Fruit fly (Drosophila melanogaster) whole organism, embryonic: ENCODE measurements around the gene CG44008.

Experiments used
- Adf1 ChIP-seq: fragments of 200-800 bp; sonication (Bioruptor generic); IDR thresholded peaks from 2 replicates; pipeline ENCODE4 v1.3.6; 2022; ENCODE audit warnings: missing biosample characterization, missing genetic modification characterization
- Aef1 ChIP-seq: fragments of 200-800 bp; sonication (Bioruptor generic); IDR thresholded peaks from 3 replicates; pipeline ENCODE4 v1.3.6; 2022; ENCODE audit warnings: missing biosample characterization, missing genetic modification characterization
- Asciz ChIP-seq: fragments of 200-800 bp; sonication (Bioruptor generic); optimal IDR thresholded peaks from 2 replicates; lab custom pipeline; 2017; ENCODE audit warnings: missing biosample characterization, mild to moderate bottlenecking, missing genetic modification characterization, missing genetic modification reagents
- Atf3 ChIP-seq: fragments of 200-800 bp; sonication (Bioruptor generic); optimal IDR thresholded peaks from 3 replicates; lab custom pipeline; 2016; ENCODE audit warnings: missing biosample characterization, missing genetic modification characterization
- CG11504 ChIP-seq: fragments of 200-800 bp; sonication (Bioruptor generic); optimal IDR thresholded peaks from 3 replicates; lab custom pipeline; 2019; ENCODE audit warnings: missing biosample characterization, mild to moderate bottlenecking, missing genetic modification characterization, moderate library complexity
- CG11695 ChIP-seq: fragments of 200-800 bp; sonication (Bioruptor generic); IDR thresholded peaks from 3 replicates; pipeline ENCODE4 v1.3.6; 2022; ENCODE audit warnings: missing biosample characterization, missing genetic modification characterization
- CG12104 ChIP-seq: fragments of 200-800 bp; sonication (Bioruptor generic); optimal IDR thresholded peaks from 3 replicates; lab custom pipeline; 2016; ENCODE audit warnings: missing biosample characterization, missing genetic modification characterization
- CG12155 ChIP-seq: fragments of 200-800 bp; sonication (Bioruptor generic); optimal IDR thresholded peaks from 3 replicates; lab custom pipeline; 2016; ENCODE audit warnings: missing biosample characterization, missing genetic modification characterization
- CG13894 ChIP-seq: fragments of 200-800 bp; sonication (Bioruptor generic); optimal IDR thresholded peaks from 3 replicates; lab custom pipeline; 2018; ENCODE audit warnings: missing biosample characterization, mild to moderate bottlenecking, missing genetic modification characterization, moderate library complexity
- CG14014 ChIP-seq: fragments of 200-800 bp; sonication (Bioruptor generic); IDR thresholded peaks from 2 replicates; pipeline ENCODE4 v1.3.6; 2022; ENCODE audit warnings: missing biosample characterization, missing genetic modification characterization
- CG14860 ChIP-seq: fragments of 200-800 bp; sonication (Bioruptor generic); IDR thresholded peaks from 3 replicates; pipeline ENCODE4 v1.3.6; 2022; ENCODE audit warnings: missing biosample characterization, missing genetic modification characterization; ENCODE audit not compliant: partially characterized antibody
- CG15514 ChIP-seq: fragments of 200-800 bp; sonication (Bioruptor generic); optimal IDR thresholded peaks from 3 replicates; lab custom pipeline; 2017; ENCODE audit warnings: missing biosample characterization, missing genetic modification characterization, mild to moderate bottlenecking, moderate library complexity, missing genetic modification reagents
- CG1603 ChIP-seq: fragments of 200-800 bp; sonication (Bioruptor generic); optimal IDR thresholded peaks from 2 replicates; lab custom pipeline; 2019; ENCODE audit warnings: missing biosample characterization, mild to moderate bottlenecking, missing genetic modification characterization, moderate library complexity
- CG18476 ChIP-seq: fragments of 200-800 bp; sonication (Bioruptor generic); optimal IDR thresholded peaks from 2 replicates; lab custom pipeline; 2016; ENCODE audit warnings: missing biosample characterization, mild to moderate bottlenecking, missing genetic modification characterization
- CG30020 ChIP-seq: fragments of 200-800 bp; optimal IDR thresholded peaks from 2 replicates; lab custom pipeline; 2019; ENCODE audit warnings: missing biosample characterization, mild to moderate bottlenecking, missing genetic modification characterization, moderate library complexity
- CG34422 ChIP-seq: fragments of 200-800 bp; sonication (Bioruptor generic); IDR thresholded peaks from 3 replicates; pipeline ENCODE4 v1.3.6; 2022; ENCODE audit warnings: missing biosample characterization, missing genetic modification characterization
- CG5245 ChIP-seq: fragments of 200-800 bp; sonication (Bioruptor generic); optimal IDR thresholded peaks from 3 replicates; lab custom pipeline; 2016; ENCODE audit warnings: missing biosample characterization, missing genetic modification characterization
- CG5953 ChIP-seq: fragments of 200-800 bp; sonication (Bioruptor generic); IDR thresholded peaks from 2 replicates; pipeline ENCODE4 v1.3.6; 2022; ENCODE audit warnings: missing biosample characterization, missing genetic modification characterization
- CG6689 ChIP-seq: fragments of 200-800 bp; sonication (Bioruptor generic); IDR thresholded peaks from 2 replicates; pipeline ENCODE4 v1.3.6; 2022; ENCODE audit warnings: missing biosample characterization, missing genetic modification characterization
- CG7556 ChIP-seq: fragments of 200-800 bp; sonication (Bioruptor generic); optimal IDR thresholded peaks from 2 replicates; lab custom pipeline; 2017; ENCODE audit warnings: missing biosample characterization, mild to moderate bottlenecking, missing genetic modification characterization
- CG7839 ChIP-seq: fragments of 200-800 bp; sonication (Bioruptor generic); optimal IDR thresholded peaks from 3 replicates; lab custom pipeline; 2018; ENCODE audit warnings: missing biosample characterization, mild to moderate bottlenecking, missing genetic modification characterization, moderate library complexity
- CG8765 ChIP-seq: fragments of 200-800 bp; sonication (Bioruptor generic); IDR thresholded peaks from 2 replicates; pipeline ENCODE4 v1.3.6; 2022; ENCODE audit warnings: missing biosample characterization, missing genetic modification characterization
- CG8924 ChIP-seq: fragments of 200-800 bp; optimal IDR thresholded peaks from 3 replicates; lab custom pipeline; 2019; ENCODE audit warnings: missing biosample characterization, mild to moderate bottlenecking, missing genetic modification characterization, moderate library complexity
- CG9817 ChIP-seq: fragments of 200-800 bp; sonication (Bioruptor generic); optimal IDR thresholded peaks from 2 replicates; lab custom pipeline; 2018; ENCODE audit warnings: missing biosample characterization, mild to moderate bottlenecking, missing genetic modification characterization, moderate library complexity
- CG9932 ChIP-seq: fragments of 200-800 bp; sonication (Bioruptor generic); IDR thresholded peaks from 2 replicates; pipeline ENCODE4 v1.3.6; 2022; ENCODE audit warnings: missing biosample characterization, missing genetic modification characterization
- Hr39 ChIP-seq: fragments of >200 bp; optimal IDR thresholded peaks from 2 replicates; lab custom pipeline; 2017
- Meics ChIP-seq: fragments of 200-800 bp; sonication (Bioruptor generic); optimal IDR thresholded peaks from 2 replicates; lab custom pipeline; 2017; ENCODE audit warnings: missing biosample characterization, mild to moderate bottlenecking, missing genetic modification characterization
- Mrtf ChIP-seq: fragments of 200-800 bp; sonication (Bioruptor generic); IDR thresholded peaks from 3 replicates; pipeline ENCODE4 v1.3.6; 2022; ENCODE audit warnings: missing biosample characterization, missing genetic modification characterization
- Stat92E ChIP-seq, 3 experiments: fragments of >200 bp in 2 of 3; fragments of 200-800 bp in 1 of 3; sonication (Bioruptor generic) in 1 of 3; optimal IDR thresholded peaks; 2 replicates each; lab custom pipeline; 2017 to 2019; ENCODE audit warnings: missing biosample characterization in 3 of 3, missing genetic modification characterization in 3 of 3, mild to moderate bottlenecking in 1 of 3, moderate library complexity in 1 of 3
- Trl ChIP-seq, 3 experiments: fragments of >200 bp in 2 of 3; fragments of 200-800 bp in 1 of 3; sonication (Bioruptor generic) in 1 of 3; optimal IDR thresholded peaks; 2 replicates in 1 of 3; 3 replicates in 2 of 3; lab custom pipeline; 2016 to 2017; ENCODE audit warnings: missing biosample characterization in 1 of 3, missing genetic modification characterization in 1 of 3
- YL-1 ChIP-seq: fragments of 200-800 bp; sonication (Bioruptor generic); optimal IDR thresholded peaks from 3 replicates; lab custom pipeline; 2017; ENCODE audit warnings: missing biosample characterization, mild to moderate bottlenecking, missing genetic modification characterization
- ase ChIP-seq: fragments of 200-800 bp; sonication (Bioruptor generic); IDR thresholded peaks from 3 replicates; pipeline ENCODE4 v1.3.6; 2022; ENCODE audit warnings: missing biosample characterization, missing genetic modification characterization
- bowl ChIP-seq: fragments of 200-800 bp; sonication (Bioruptor generic); IDR thresholded peaks from 2 replicates; pipeline ENCODE4 v1.3.6; 2022; ENCODE audit warnings: missing biosample characterization, missing genetic modification characterization
- dimm ChIP-seq: fragments of 200-800 bp; sonication (Bioruptor generic); IDR thresholded peaks from 2 replicates; pipeline ENCODE4 v1.3.6; 2022; ENCODE audit warnings: missing biosample characterization, missing genetic modification characterization
- dmrt11E ChIP-seq: fragments of 200-800 bp; sonication (Bioruptor generic); optimal IDR thresholded peaks from 3 replicates; lab custom pipeline; 2018; ENCODE audit warnings: missing biosample characterization, mild to moderate bottlenecking, missing genetic modification characterization, moderate library complexity
- gt ChIP-seq: fragments of 200-800 bp; sonication (Bioruptor generic); IDR thresholded peaks from 2 replicates; pipeline ENCODE4 v1.3.6; 2022; ENCODE audit warnings: missing biosample characterization, missing genetic modification characterization
- hkb ChIP-seq, 2 experiments: fragments of 200-800 bp in 1 of 2; fragments of >200 bp in 1 of 2; sonication (Bioruptor generic) in 1 of 2; IDR thresholded peaks in 1 of 2; optimal IDR thresholded peaks in 1 of 2; 2 replicates each; pipeline versions ENCODE4 v1.3.6 to Lab custom; 2017 to 2022; ENCODE audit warnings: missing biosample characterization in 1 of 2, missing genetic modification characterization in 1 of 2
- insv ChIP-seq, 2 experiments: fragments of 200-800 bp; sonication (Bioruptor generic); optimal IDR thresholded peaks; 3 replicates each; lab custom pipeline; 2016 to 2018; ENCODE audit warnings: missing biosample characterization in 2 of 2, missing genetic modification characterization in 2 of 2
- jumu ChIP-seq: fragments of 200-800 bp; sonication (Bioruptor generic); optimal IDR thresholded peaks from 3 replicates; lab custom pipeline; 2016; ENCODE audit warnings: missing biosample characterization, missing genetic modification characterization
- klu ChIP-seq: fragments of 200-800 bp; sonication (Bioruptor generic); IDR thresholded peaks from 2 replicates; pipeline ENCODE4 v1.3.6; 2022; ENCODE audit warnings: missing biosample characterization, missing genetic modification characterization
- lilli ChIP-seq: fragments of 200-800 bp; sonication (Bioruptor generic); optimal IDR thresholded peaks from 3 replicates; lab custom pipeline; 2016; ENCODE audit warnings: missing biosample characterization, missing genetic modification characterization
- lmd ChIP-seq: fragments of 200-800 bp; sonication (Bioruptor generic); IDR thresholded peaks from 2 replicates; pipeline ENCODE4 v1.3.6; 2022; ENCODE audit warnings: missing biosample characterization, missing genetic modification characterization
- mirr ChIP-seq: fragments of 200-800 bp; sonication (Bioruptor generic); optimal IDR thresholded peaks from 3 replicates; lab custom pipeline; 2018; ENCODE audit warnings: missing biosample characterization, mild to moderate bottlenecking, missing genetic modification characterization
- nau ChIP-seq: fragments of 200-800 bp; sonication (Bioruptor generic); optimal IDR thresholded peaks from 3 replicates; lab custom pipeline; 2017; ENCODE audit warnings: missing biosample characterization, mild to moderate bottlenecking, missing genetic modification characterization, missing genetic modification reagents
- onecut ChIP-seq: fragments of 200-800 bp; sonication (Bioruptor generic); IDR thresholded peaks from 2 replicates; pipeline ENCODE4 v1.3.6; 2022; ENCODE audit warnings: missing biosample characterization, missing genetic modification characterization
- pho ChIP-seq: fragments of 200-800 bp; sonication (Bioruptor generic); optimal IDR thresholded peaks from 2 replicates; lab custom pipeline; 2016; ENCODE audit warnings: missing biosample characterization, missing genetic modification characterization
- pita ChIP-seq: fragments of 200-800 bp; sonication (Bioruptor generic); optimal IDR thresholded peaks from 2 replicates; lab custom pipeline; 2017; ENCODE audit warnings: missing biosample characterization, mild to moderate bottlenecking, missing genetic modification characterization
- sens-2 ChIP-seq: fragments of 200-800 bp; sonication (Bioruptor generic); IDR thresholded peaks from 2 replicates; pipeline ENCODE4 v1.3.6; 2022; ENCODE audit warnings: missing biosample characterization, missing genetic modification characterization
- sima ChIP-seq: fragments of 200-800 bp; sonication (Bioruptor generic); optimal IDR thresholded peaks from 2 replicates; lab custom pipeline; 2016; ENCODE audit warnings: missing biosample characterization, missing genetic modification characterization
- vnd ChIP-seq: fragments of 200-800 bp; sonication (Bioruptor generic); IDR thresholded peaks from 3 replicates; pipeline ENCODE4 v1.3.6; 2022; ENCODE audit warnings: missing biosample characterization, missing genetic modification characterization; ENCODE audit not compliant: partially characterized antibody

The CG44008 gene

DNA sequence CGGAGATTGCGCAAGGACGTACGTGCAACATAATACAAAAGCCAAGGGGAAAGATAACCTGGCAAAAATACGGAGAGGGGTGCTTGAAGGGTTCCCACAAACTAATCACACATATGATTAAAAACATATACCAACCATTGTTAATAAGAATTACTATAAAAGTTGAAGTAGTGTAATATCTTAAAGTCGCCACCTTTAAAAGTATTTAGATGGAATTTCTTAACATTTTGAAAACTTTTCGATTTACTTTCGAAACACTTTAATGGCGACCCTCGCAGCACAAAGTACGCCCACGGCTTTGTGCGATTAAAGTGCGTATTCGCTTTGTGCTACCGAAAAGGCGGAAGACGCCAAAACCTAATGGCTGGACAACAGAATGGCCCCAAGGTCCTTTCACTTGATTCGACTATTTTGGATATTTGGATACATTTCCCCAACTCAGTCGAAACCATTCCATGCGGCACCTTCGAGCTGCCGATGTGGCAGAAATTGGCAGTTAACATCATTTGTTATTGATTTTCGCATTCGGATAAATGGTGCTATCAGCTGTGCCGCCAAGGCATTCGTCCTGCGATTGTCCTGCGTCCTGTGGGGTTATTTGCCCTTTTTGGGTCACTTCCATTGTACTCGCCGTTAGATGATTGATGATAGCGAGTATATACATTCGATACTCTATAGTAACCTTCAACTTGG, 18.6 kb downstream of the CG44008 start (continued):
- no peak for TF ChIP-seq pho
- no peak for TF ChIP-seq sima (GFP tag; lab: Kevin White, UChicago)
- TF ChIP-seq Mrtf (GFP tag; lab: Robert Waterston, UW) = no peak
- peak; percentile 59 for TF ChIP-seq CG18476 (GFP tag; lab: Kevin White, UChicago)
- peak; percentile 83 for TF ChIP-seq hkb (optimal IDR thresholded peaks at IDR 0.05; lab: Kevin White, UChicago)
- TF ChIP-seq hkb (GFP tag; IDR thresholded peaks at IDR 0.05; lab: Robert Waterston, UW) = no peak
- no peak for TF ChIP-seq CG14860 (GFP tag; lab: Robert Waterston, UW)
- TF ChIP-seq CG8924 (tag; lab: Kevin White, UChicago) = no peak
- TF ChIP-seq CG9932 (GFP tag; lab: Robert Waterston, UW) = no peak
- no peak for TF ChIP-seq Atf3 (GFP tag; lab: Kevin White, UChicago)
- no peak for TF ChIP-seq dmrt11E (tag; lab: Kevin White, UChicago)
- 0 out of 2 replicates have a peak, but pooled peaks have one; percentile 11 for TF ChIP-seq Adf1
- TF ChIP-seq klu (GFP tag; lab: Robert Waterston, UW) = no peak
- TF ChIP-seq CG5953 = no peak
- no peak for TF ChIP-seq Stat92E (GFP tag; optimal IDR thresholded peaks at IDR 0.05; lab: Kevin White, UChicago)
- no peak for TF ChIP-seq CG34422
- TF ChIP-seq CG13894 (tag; lab: Kevin White, UChicago) = peak; percentile 55
- TF ChIP-seq jumu (GFP tag; lab: Kevin White, UChicago) = no peak
- TF ChIP-seq CG12155 (GFP tag; lab: Kevin White, UChicago) = no peak
- TF ChIP-seq CG14014 (GFP tag; lab: Robert Waterston, UW) = no peak
- peak; percentile 1 for TF ChIP-seq CG15514
- TF ChIP-seq dimm = no peak
- no peak for TF ChIP-seq lilli (GFP tag; lab: Kevin White, UChicago)
- TF ChIP-seq CG7556 = peak; percentile 5
- peak; percentile 31 for TF ChIP-seq CG11504 (tag; lab: Kevin White, UChicago)
- no peak for TF ChIP-seq CG6689 (GFP tag; lab: Robert Waterston, UW)
- no peak for TF ChIP-seq YL-1 (GFP tag; lab: Kevin White, UChicago)
- TF ChIP-seq CG1603 = no peak
- no peak for TF ChIP-seq Aef1 (GFP tag; lab: Robert Waterston, UW)
- TF ChIP-seq CG5245 (GFP tag; lab: Kevin White, UChicago) = no peak
- no peak for TF ChIP-seq gt
- TF ChIP-seq CG9817 (tag; lab: Kevin White, UChicago) = no peak
- TF ChIP-seq CG8765 (GFP tag; lab: Robert Waterston, UW) = no peak
- no peak for TF ChIP-seq bowl (GFP tag; lab: Robert Waterston, UW)
- no peak for TF ChIP-seq CG11695 (GFP tag; lab: Robert Waterston, UW)
- no peak for TF ChIP-seq mirr (GFP tag; lab: Kevin White, UChicago)
- peak; percentile 70 for TF ChIP-seq onecut (GFP tag; lab: Robert Waterston, UW)
- TF ChIP-seq pita (GFP tag; lab: Kevin White, UChicago) = no peak
- peak; percentile 4 for TF ChIP-seq Meics (GFP tag; lab: Kevin White, UChicago)
- 0 out of 2 replicates have a peak, but pooled peaks have one; percentile 6 for TF ChIP-seq lmd (GFP tag; lab: Robert Waterston, UW)
- TF ChIP-seq Asciz = no peak
- TF ChIP-seq CG12104 (GFP tag; lab: Kevin White, UChicago) = no peak
- no peak for TF ChIP-seq Hr39
- no peak for TF ChIP-seq ase
- TF ChIP-seq CG7839 (tag; lab: Kevin White, UChicago) = peak; percentile 3
- no peak for TF ChIP-seq CG30020
- TF ChIP-seq sens-2 (GFP tag; lab: Robert Waterston, UW) = no peak
- no peak for TF ChIP-seq Trl (optimal IDR thresholded peaks at IDR 0.05; lab: Kevin White, UChicago)
- TF ChIP-seq Trl (GFP tag; optimal IDR thresholded peaks at IDR 0.05; lab: Kevin White, UChicago) = no peak
- TF ChIP-seq insv (GFP tag; optimal IDR thresholded peaks at IDR 0.05; lab: Kevin White, UChicago) = no peak
- no peak for TF ChIP-seq vnd (GFP tag; lab: Robert Waterston, UW)
- no peak for TF ChIP-seq nau (GFP tag; lab: Kevin White, UChicago)
